Fruit fly (Drosophila melanogaster): ENCODE results near the gene Cdc16.

The Cdc16 gene

dm6 chr3R:23333334-23334035 is 52.5 kb downstream of the Cdc16 start:
- TF ChIP-seq h (GFP tag; optimal IDR thresholded peaks at IDR 0.05), result peak; percentile 66
- TF ChIP-seq Hnf4 (GFP tag; optimal IDR thresholded peaks at IDR 0.05), result peak; percentile 45
- TF ChIP-seq pan (optimal IDR thresholded peaks at IDR 0.05), result peak; percentile 24
- peak; percentile 33 for TF ChIP-seq CG32264 (GFP tag; optimal IDR thresholded peaks at IDR 0.05)
- no peak for TF ChIP-seq psq (GFP tag; optimal IDR thresholded peaks at IDR 0.05)
- no peak for TF ChIP-seq jim (GFP tag; optimal IDR thresholded peaks at IDR 0.05)
- TF ChIP-seq GATAd (GFP tag; optimal IDR thresholded peaks at IDR 0.05), result no peak
- TF ChIP-seq Dfd (GFP tag; optimal IDR thresholded peaks at IDR 0.05), result peak; percentile 36
- TF ChIP-seq fru (GFP tag; optimal IDR thresholded peaks at IDR 0.05), result peak; percentile 59
- peak; percentile 52 for TF ChIP-seq ey (GFP tag; optimal IDR thresholded peaks at IDR 0.05)
- TF ChIP-seq foxo (GFP tag; optimal IDR thresholded peaks at IDR 0.05), result peak in 1 of 2 experiments; percentile 68
- TF ChIP-seq Sp1 (GFP tag; optimal IDR thresholded peaks at IDR 0.05), result no peak
- TF ChIP-seq CrebA (GFP tag; optimal IDR thresholded peaks at IDR 0.05; ENCODE audit: borderline replicate concordance), result no peak
- TF ChIP-seq usp (GFP tag; optimal IDR thresholded peaks at IDR 0.05), result no peak
- peak; percentile 46 for TF ChIP-seq tai (GFP tag; optimal IDR thresholded peaks at IDR 0.05)
- TF ChIP-seq dmrt93B (GFP tag; optimal IDR thresholded peaks at IDR 0.05), result peak; percentile 27
- peak; percentile 89 for TF ChIP-seq woc (GFP tag; optimal IDR thresholded peaks at IDR 0.05)
- TF ChIP-seq dsf (GFP tag; optimal IDR thresholded peaks at IDR 0.05; ENCODE audit: borderline replicate concordance), result no peak
- peak; percentile 59 for TF ChIP-seq HLH106 (tag; optimal IDR thresholded peaks at IDR 0.05)
- peak; percentile 58 for TF ChIP-seq rgr (GFP tag; optimal IDR thresholded peaks at IDR 0.05)
- TF ChIP-seq Mio (GFP tag; optimal IDR thresholded peaks at IDR 0.05), result no peak
- peak; percentile 65 for TF ChIP-seq OdsH (GFP tag; optimal IDR thresholded peaks at IDR 0.05)
